Worm (Caenorhabditis elegans) whole organism, L2 larva: ENCODE data around the gene Y73F8A.1159.

Experiments
- R02D3.7 ChIP-seq: fragments of 150-350 bp; optimal IDR thresholded peaks from 2 replicates; lab custom pipeline; 2014; ENCODE audit warnings: missing biosample characterization, missing genetic modification characterization
- ZK546.5 ChIP-seq: sonication (generic microtip); optimal IDR thresholded peaks from 2 replicates; lab custom pipeline; 2017; ENCODE audit warnings: missing biosample characterization, missing genetic modification characterization
- alr-1 ChIP-seq: fragments of 150-350 bp; optimal IDR thresholded peaks from 2 replicates; lab custom pipeline; 2014; ENCODE audit warnings: missing biosample characterization, missing genetic modification characterization
- dmd-4 ChIP-seq: sonication (generic microtip); optimal IDR thresholded peaks from 2 replicates; lab custom pipeline; 2017; ENCODE audit warnings: missing biosample characterization, missing genetic modification characterization
- elt-1 ChIP-seq: fragments of 150-350 bp; optimal IDR thresholded peaks from 2 replicates; lab custom pipeline; 2014; ENCODE audit warnings: missing biosample characterization, missing genetic modification characterization
- gmeb-1 ChIP-seq: fragments of 150-350 bp; optimal IDR thresholded peaks from 2 replicates; lab custom pipeline; 2014; ENCODE audit warnings: missing biosample characterization, missing genetic modification characterization
- lsy-2 ChIP-seq, 2 experiments: fragments of 150-350 bp in 1 of 2; sonication (generic microtip) in 1 of 2; optimal IDR thresholded peaks; 2 replicates each; lab custom pipeline; 2014 to 2017; ENCODE audit warnings: missing biosample characterization in 2 of 2, missing genetic modification characterization in 2 of 2
- mab-5 ChIP-seq: fragments of 150-350 bp; optimal IDR thresholded peaks from 2 replicates; lab custom pipeline; 2014; ENCODE audit warnings: missing biosample characterization, missing genetic modification characterization
- mbf-1 ChIP-seq: sonication (generic microtip); optimal IDR thresholded peaks from 2 replicates; lab custom pipeline; 2017; ENCODE audit warnings: missing biosample characterization, missing genetic modification characterization
- nhr-11 ChIP-seq: fragments of 150-350 bp; optimal IDR thresholded peaks from 2 replicates; lab custom pipeline; 2014; ENCODE audit warnings: missing biosample characterization, missing genetic modification characterization
- nhr-12 ChIP-seq: fragments of 150-350 bp; optimal IDR thresholded peaks from 2 replicates; lab custom pipeline; 2014; ENCODE audit warnings: missing biosample characterization, missing genetic modification characterization
- nhr-129 ChIP-seq: fragments of 150-350 bp; optimal IDR thresholded peaks from 2 replicates; lab custom pipeline; 2014; ENCODE audit warnings: missing biosample characterization, missing genetic modification characterization
- nhr-23 ChIP-seq: fragments of 150-350 bp; optimal IDR thresholded peaks from 2 replicates; lab custom pipeline; 2014; ENCODE audit warnings: missing biosample characterization, missing genetic modification reagents, missing genetic modification characterization
- nhr-237 ChIP-seq: fragments of 150-350 bp; optimal IDR thresholded peaks from 2 replicates; lab custom pipeline; 2014; ENCODE audit warnings: missing biosample characterization, missing genetic modification characterization
- nhr-6 ChIP-seq: fragments of 150-350 bp; optimal IDR thresholded peaks from 2 replicates; lab custom pipeline; 2014; ENCODE audit warnings: missing biosample characterization, missing genetic modification characterization
- sem-4 ChIP-seq: fragments of 150-350 bp; optimal IDR thresholded peaks from 2 replicates; lab custom pipeline; 2014; ENCODE audit warnings: missing biosample characterization, missing genetic modification reagents, missing genetic modification characterization
- skn-1 ChIP-seq: sonication (generic microtip); optimal IDR thresholded peaks from 2 replicates; lab custom pipeline; 2017; ENCODE audit warnings: missing biosample characterization, missing genetic modification characterization
- sma-3 ChIP-seq: sonication (generic microtip); optimal IDR thresholded peaks from 2 replicates; lab custom pipeline; 2016; ENCODE audit warnings: missing genetic modification reagents, missing genetic modification characterization, missing compliant biosample characterization
- snpc-4 ChIP-seq: fragments of 150-350 bp; optimal IDR thresholded peaks from 2 replicates; lab custom pipeline; 2014; ENCODE audit warnings: missing biosample characterization, missing genetic modification characterization
- unc-55 ChIP-seq: fragments of 150-350 bp; sonication (generic microtip); optimal IDR thresholded peaks from 3 replicates; lab custom pipeline; 2014; ENCODE audit warnings: missing biosample characterization, missing genetic modification reagents, missing genetic modification characterization
- ztf-1 ChIP-seq: fragments of 200-800 bp; sonication (Bioruptor generic); conservative IDR thresholded peaks from 2 replicates; pipeline ENCODE4 v1.3.6; 2022; ENCODE audit warnings: missing genetic modification characterization, missing compliant biosample characterization

Gene Y73F8A.1159

ce11 chrIV:15377473-15377872 lies 13.4 kb downstream of the Y73F8A.1159 start:
- TF ChIP-seq mbf-1 (tag; lab: Kevin White, UChicago), result no peak
- no peak for TF ChIP-seq ZK546.5 (tag; lab: Kevin White, UChicago)
- TF ChIP-seq snpc-4, result no peak
- no peak for TF ChIP-seq nhr-6 (tag; lab: Kevin White, UChicago)
- no peak for TF ChIP-seq skn-1 (tag; lab: Kevin White, UChicago)
- no peak for TF ChIP-seq nhr-12 (tag; lab: Kevin White, UChicago)
- no peak for TF ChIP-seq alr-1
- TF ChIP-seq nhr-129 (tag; lab: Kevin White, UChicago), result no peak
- no peak for TF ChIP-seq sem-4 (tag; lab: Kevin White, UChicago)
- TF ChIP-seq gmeb-1 (tag; lab: Kevin White, UChicago), result no peak
- no peak for TF ChIP-seq dmd-4 (tag; lab: Kevin White, UChicago)
- TF ChIP-seq nhr-23 (tag; lab: Kevin White, UChicago), result no peak
- no peak for TF ChIP-seq ztf-1
- no peak for TF ChIP-seq lsy-2 (tag; optimal IDR thresholded peaks at IDR 0.05; lab: Kevin White, UChicago)
- TF ChIP-seq nhr-11 (tag; lab: Kevin White, UChicago), result no peak
- no peak for TF ChIP-seq nhr-237 (tag; lab: Kevin White, UChicago)
- TF ChIP-seq elt-1 (tag; lab: Kevin White, UChicago), result no peak
- TF ChIP-seq mab-5 (tag; lab: Kevin White, UChicago), result no peak

DNA sequence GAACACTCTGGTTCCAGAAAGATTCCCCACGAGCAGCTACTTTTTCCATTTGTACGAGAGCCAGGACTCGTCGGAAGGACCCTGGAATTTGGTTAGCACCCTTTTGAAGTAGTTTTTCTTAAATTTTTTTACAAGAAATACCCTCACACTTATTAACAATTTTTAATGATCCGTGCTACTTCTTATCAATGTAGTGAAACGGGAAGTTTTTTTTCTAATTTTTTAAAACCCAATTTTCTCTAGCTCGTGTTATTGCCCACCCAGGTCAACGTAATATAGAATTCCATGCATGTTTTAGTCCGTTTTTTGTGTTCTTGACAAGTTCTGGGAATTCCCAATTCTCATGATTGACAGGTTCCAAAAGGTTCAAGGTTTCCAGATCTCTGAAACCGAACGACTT lies 28.9 kb downstream of the Y73F8A.1159 start:
- TF ChIP-seq unc-55 (GFP tag; lab: Kevin White, UChicago), result peak; percentile 45
- TF ChIP-seq sma-3 (GFP tag; lab: Kevin White, UChicago), result no peak
- TF ChIP-seq, all 48 proteins: peak for 1

DNA sequence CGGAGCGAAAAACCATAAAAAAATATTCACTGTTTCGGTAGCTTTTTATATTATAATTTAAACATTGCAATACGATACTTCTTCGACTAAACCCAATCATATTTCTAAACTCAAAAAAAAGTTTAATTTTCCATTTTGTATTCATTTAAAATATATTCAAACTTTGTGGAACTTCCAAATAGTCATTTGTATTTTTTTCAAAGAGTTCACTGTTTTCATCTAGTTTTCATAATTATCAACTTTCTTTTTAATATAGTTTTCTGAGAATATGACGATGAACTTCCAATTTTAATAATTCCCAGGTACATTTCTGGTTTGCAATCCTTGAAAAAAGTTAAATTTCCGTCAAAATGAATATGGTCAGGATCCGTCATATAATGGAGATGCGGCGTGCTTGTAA lies 29.6 kb downstream of the Y73F8A.1159 start, which contains the start of gene cpna-4:
Gene cpna-4 (plus strand): TSS at position 301 of the 400 bp plus-strand sequence.
- TF ChIP-seq nhr-12 (tag; lab: Kevin White, UChicago), result no peak
- TF ChIP-seq R02D3.7 (tag; lab: Kevin White, UChicago), result no peak
